Fruit fly (Drosophila melanogaster) Kc167 (cell line): ENCODE results near the gene CG33178.

ENCODE experiments used
- Sin3A ChIP-seq: fragments of >200 bp; optimal IDR thresholded peaks from 2 replicates; lab custom pipeline; 2018; ENCODE audit warnings: missing external identifiers
- psq ChIP-seq: fragments of >200 bp; optimal IDR thresholded peaks from 2 replicates; lab custom pipeline; 2017; ENCODE audit warnings: missing external identifiers

DNA sequence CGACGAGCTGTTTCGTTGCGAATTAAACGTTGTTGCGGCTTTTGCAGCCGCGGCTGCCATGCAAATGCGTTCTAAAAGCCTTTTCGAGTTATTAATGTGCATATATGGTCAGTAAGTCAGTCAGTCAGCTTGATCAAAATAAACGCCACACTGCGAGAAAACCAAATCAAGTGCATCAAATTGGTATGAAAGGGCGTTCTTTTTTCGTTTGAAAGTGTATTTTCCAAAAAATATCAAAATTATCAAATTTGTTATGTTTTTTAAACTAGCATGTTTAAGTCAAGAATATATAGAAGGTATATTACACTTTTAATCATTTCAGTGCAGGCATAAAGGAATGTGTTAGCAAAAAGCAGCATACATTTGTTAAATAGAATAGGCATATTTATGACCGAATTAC is 40.1 kb upstream of the CG33178 start:
- TF ChIP-seq Sin3A (no peak), psq (no peak)
